Fruit fly (Drosophila melanogaster) whole organism, pupa: Measurements from ENCODE around the gene Arr2.
A peak's percentile ranks its signal among the peaks of the same experiment; 100 is the strongest.

Experiments
- CG10348 ChIP-seq: fragments of 200-800 bp; sonication (Bioruptor generic); IDR thresholded peaks from 2 replicates; pipeline ENCODE4 v1.3.6; 2022; ENCODE audit warnings: missing biosample characterization, missing genetic modification characterization
- CG12605 ChIP-seq: fragments of 200-800 bp; sonication (Bioruptor generic); IDR thresholded peaks from 2 replicates; pipeline ENCODE4 v1.3.6; 2022; ENCODE audit warnings: missing biosample characterization, missing genetic modification characterization
- CG13204 ChIP-seq: fragments of 200-800 bp; sonication (Bioruptor generic); optimal IDR thresholded peaks from 2 replicates; lab custom pipeline; 2018; ENCODE audit warnings: missing biosample characterization, mild to moderate bottlenecking, missing genetic modification characterization, moderate library complexity
- CG14655 ChIP-seq: fragments of 200-800 bp; sonication (Bioruptor generic); optimal IDR thresholded peaks from 3 replicates; lab custom pipeline; 2017; ENCODE audit warnings: mild to moderate bottlenecking, missing biosample characterization, missing genetic modification reagents, missing genetic modification characterization
- CG15710 ChIP-seq: fragments of 200-800 bp; sonication (Bioruptor generic); optimal IDR thresholded peaks from 2 replicates; lab custom pipeline; 2018; ENCODE audit warnings: missing biosample characterization, mild to moderate bottlenecking, missing genetic modification characterization, moderate library complexity
- CG17806 ChIP-seq: fragments of 200-800 bp; sonication (Bioruptor generic); optimal IDR thresholded peaks from 2 replicates; lab custom pipeline; 2018; ENCODE audit warnings: missing biosample characterization, mild to moderate bottlenecking, missing genetic modification characterization, moderate library complexity
- CG32121 ChIP-seq: fragments of 200-800 bp; sonication (Bioruptor generic); IDR thresholded peaks from 2 replicates; pipeline ENCODE4 v1.3.6; 2022; ENCODE audit warnings: missing biosample characterization, missing genetic modification characterization
- CG34367 ChIP-seq: fragments of 200-800 bp; sonication (Bioruptor generic); optimal IDR thresholded peaks from 2 replicates; lab custom pipeline; 2018; ENCODE audit warnings: missing biosample characterization, mild to moderate bottlenecking, missing genetic modification characterization
- CG4496 ChIP-seq: fragments of 200-800 bp; sonication (Bioruptor generic); IDR thresholded peaks from 3 replicates; pipeline ENCODE4 v1.3.6; 2022; ENCODE audit warnings: missing biosample characterization, missing genetic modification characterization
- CG8159 ChIP-seq: fragments of 200-800 bp; sonication (Bioruptor generic); optimal IDR thresholded peaks from 3 replicates; lab custom pipeline; 2018; ENCODE audit warnings: missing biosample characterization, mild to moderate bottlenecking, missing genetic modification characterization, moderate library complexity
- CG8301 ChIP-seq: fragments of 200-800 bp; sonication (Bioruptor generic); optimal IDR thresholded peaks from 2 replicates; lab custom pipeline; 2018; ENCODE audit warnings: missing biosample characterization, mild to moderate bottlenecking, missing genetic modification characterization
- CG9948 ChIP-seq: fragments of 200-800 bp; sonication (Bioruptor generic); optimal IDR thresholded peaks from 2 replicates; lab custom pipeline; 2018; ENCODE audit warnings: missing biosample characterization, mild to moderate bottlenecking, missing genetic modification characterization, moderate library complexity
- D1 ChIP-seq: fragments of 200-800 bp; sonication (Bioruptor generic); optimal IDR thresholded peaks from 2 replicates; lab custom pipeline; 2018; ENCODE audit warnings: missing biosample characterization, mild to moderate bottlenecking, missing genetic modification characterization, moderate library complexity
- EcR ChIP-seq: fragments of 200-800 bp; sonication (Bioruptor generic); optimal IDR thresholded peaks from 3 replicates; lab custom pipeline; 2019; ENCODE audit warnings: missing biosample characterization, missing genetic modification characterization, mild to moderate bottlenecking, moderate library complexity, missing genetic modification reagents
- Ets98B ChIP-seq: fragments of 200-800 bp; sonication (Bioruptor generic); IDR thresholded peaks from 2 replicates; pipeline ENCODE4 v1.3.6; 2022; ENCODE audit warnings: missing biosample characterization, missing genetic modification characterization
- Pif1A ChIP-seq: fragments of 200-800 bp; sonication (Bioruptor generic); optimal IDR thresholded peaks from 3 replicates; lab custom pipeline; 2016; ENCODE audit warnings: missing biosample characterization, missing genetic modification characterization
- Pif1B ChIP-seq: fragments of 200-800 bp; sonication (Bioruptor generic); optimal IDR thresholded peaks from 3 replicates; lab custom pipeline; 2016; ENCODE audit warnings: missing biosample characterization, missing genetic modification characterization
- Snoo ChIP-seq: fragments of 200-800 bp; sonication (Bioruptor generic); optimal IDR thresholded peaks from 3 replicates; lab custom pipeline; 2017; ENCODE audit warnings: missing biosample characterization, mild to moderate bottlenecking, missing genetic modification characterization, inconsistent platforms
- fd96Ca ChIP-seq: fragments of 200-800 bp; sonication (Bioruptor generic); IDR thresholded peaks from 3 replicates; pipeline ENCODE4 v1.3.6; 2022; ENCODE audit warnings: missing biosample characterization, missing genetic modification characterization
- gl ChIP-seq: fragments of 200-800 bp; sonication (Bioruptor generic); optimal IDR thresholded peaks from 2 replicates; lab custom pipeline; 2018; ENCODE audit warnings: missing biosample characterization, mild to moderate bottlenecking, missing genetic modification characterization
- rn ChIP-seq: fragments of 200-800 bp; sonication (Bioruptor generic); IDR thresholded peaks from 2 replicates; pipeline ENCODE4 v1.3.6; 2022; ENCODE audit warnings: missing biosample characterization, missing genetic modification characterization

The Arr2 gene

DNA sequence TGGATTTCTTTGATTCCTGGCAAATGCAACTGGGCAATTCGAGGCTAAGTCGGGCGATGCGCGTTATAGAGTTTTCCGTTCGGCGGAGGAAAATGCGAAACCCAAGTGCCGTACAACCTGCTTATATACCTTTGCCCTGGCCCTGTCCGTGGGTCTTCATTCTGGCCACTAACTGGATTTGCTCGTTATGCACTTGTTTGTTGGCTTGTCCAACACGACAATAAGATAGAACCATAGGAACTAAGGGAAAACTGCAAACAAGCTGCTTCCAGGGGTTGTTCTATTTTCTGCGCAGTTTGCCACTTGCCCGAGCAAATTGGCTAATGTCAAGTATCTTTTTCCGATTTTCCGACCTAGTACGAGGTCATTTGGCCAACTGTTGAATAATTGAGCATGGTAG is at the start of gene Arr2:
TSS of gene Arr2 (minus strand) at position 101 of the 400 bp plus-strand sequence.
- no peak for TF ChIP-seq Snoo (tag; lab: Kevin White, UChicago)
- TF ChIP-seq D1, result no peak
- TF ChIP-seq CG34367 (tag; lab: Kevin White, UChicago), result no peak
- TF ChIP-seq CG9948, result no peak
- TF ChIP-seq EcR (GFP tag; lab: Kevin White, UChicago), result no peak
- no peak for TF ChIP-seq CG8301 (tag; lab: Kevin White, UChicago)
- no peak for TF ChIP-seq CG4496 (GFP tag; lab: Robert Waterston, UW)
- TF ChIP-seq gl, result no peak
- TF ChIP-seq rn (GFP tag; lab: Robert Waterston, UW), result no peak
- no peak for TF ChIP-seq CG15710 (tag; lab: Kevin White, UChicago)
- TF ChIP-seq Ets98B (GFP tag; lab: Robert Waterston, UW), result no peak
- no peak for TF ChIP-seq CG8159 (tag; lab: Kevin White, UChicago)
- no peak for TF ChIP-seq CG13204

DNA sequence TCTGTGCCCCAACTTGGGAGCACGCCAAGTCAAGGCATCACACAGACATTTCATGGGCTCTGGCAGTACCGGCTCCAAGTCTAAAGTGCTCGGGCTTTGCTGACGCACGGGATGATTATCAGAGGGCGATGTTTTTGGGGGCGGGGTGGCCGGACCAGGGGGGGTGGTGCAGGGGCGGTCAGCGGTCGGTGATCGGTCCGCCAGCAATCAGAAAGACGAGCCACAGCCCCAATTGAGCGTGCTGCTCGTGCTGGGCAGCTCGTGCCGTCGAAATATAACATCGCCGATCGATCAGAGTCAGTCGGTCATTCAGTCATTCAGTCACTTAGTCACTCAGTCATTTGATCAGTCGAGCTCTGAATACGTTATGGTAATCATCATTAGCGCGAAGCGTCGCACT is 49.1 kb upstream of the Arr2 start:
- TF ChIP-seq CG15710 (tag; lab: Kevin White, UChicago) (no peak), gl (peak; percentile 55), fd96Ca (GFP tag; lab: Robert Waterston, UW) (peak; percentile 41; the same call in 1 of the 3 replicates), Ets98B (GFP tag; lab: Robert Waterston, UW) (0 out of 2 replicates have a peak, but pooled peaks have one; percentile 6), CG4496 (GFP tag; lab: Robert Waterston, UW) (peak; percentile 49), CG9948 (no peak), CG17806 (no peak), CG8301 (tag; lab: Kevin White, UChicago) (no peak), CG10348 (no peak), EcR (GFP tag; lab: Kevin White, UChicago) (peak; percentile 45), CG34367 (tag; lab: Kevin White, UChicago) (no peak), CG13204 (peak; percentile 84), Pif1B (GFP tag; lab: Kevin White, UChicago) (no peak), CG32121 (GFP tag; lab: Robert Waterston, UW) (0 out of 2 replicates have a peak, but pooled peaks have one; percentile 16), Snoo (tag; lab: Kevin White, UChicago) (peak; percentile 5), Pif1A (GFP tag; lab: Kevin White, UChicago) (no peak)

DNA sequence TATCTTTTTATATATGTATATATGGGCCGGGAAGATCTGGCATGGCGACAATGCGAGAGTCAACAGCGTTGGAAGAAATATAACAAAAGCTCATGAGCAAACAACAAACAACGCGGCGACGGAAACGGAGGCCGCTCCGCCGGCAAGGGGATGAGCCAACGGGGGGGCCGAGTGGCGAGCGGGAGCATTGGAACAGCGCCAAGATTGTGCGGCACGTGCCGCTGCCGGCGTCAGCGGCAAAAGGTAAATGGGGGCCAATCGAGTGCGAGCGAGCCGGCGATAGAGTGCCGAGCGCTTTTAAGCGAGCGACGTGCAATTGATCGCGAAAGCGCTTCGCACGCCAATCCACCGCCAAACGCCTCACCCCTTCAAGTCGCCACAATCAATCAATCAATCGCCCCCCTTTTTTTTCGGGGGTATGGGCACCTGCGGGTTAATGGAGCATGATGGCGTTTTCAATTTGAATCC is 47.8 kb upstream of the Arr2 start:
- TF ChIP-seq Pif1B (GFP tag; lab: Kevin White, UChicago) (peak; percentile 34), fd96Ca (GFP tag; lab: Robert Waterston, UW) (no peak), CG14655 (peak; percentile 24), CG17806 (no peak), CG12605 (no peak), CG13204 (peak; percentile 91), CG34367 (tag; lab: Kevin White, UChicago) (peak; percentile 1), CG4496 (GFP tag; lab: Robert Waterston, UW) (peak; percentile 72), EcR (GFP tag; lab: Kevin White, UChicago) (peak; percentile 74), D1 (no peak), CG8159 (tag; lab: Kevin White, UChicago) (peak; percentile 29), CG32121 (GFP tag; lab: Robert Waterston, UW) (peak; percentile 71), rn (GFP tag; lab: Robert Waterston, UW) (0 out of 2 replicates have a peak, but pooled peaks have one; percentile 24), Ets98B (GFP tag; lab: Robert Waterston, UW) (peak; percentile 38), CG8301 (tag; lab: Kevin White, UChicago) (no peak), CG15710 (tag; lab: Kevin White, UChicago) (peak; percentile 11), CG9948 (no peak), gl (peak; percentile 6), Snoo (tag; lab: Kevin White, UChicago) (peak; percentile 59), CG10348 (no peak), Pif1A (GFP tag; lab: Kevin White, UChicago) (peak; percentile 44)
- TF ChIP-seq, all 21 proteins: peak for 14

DNA sequence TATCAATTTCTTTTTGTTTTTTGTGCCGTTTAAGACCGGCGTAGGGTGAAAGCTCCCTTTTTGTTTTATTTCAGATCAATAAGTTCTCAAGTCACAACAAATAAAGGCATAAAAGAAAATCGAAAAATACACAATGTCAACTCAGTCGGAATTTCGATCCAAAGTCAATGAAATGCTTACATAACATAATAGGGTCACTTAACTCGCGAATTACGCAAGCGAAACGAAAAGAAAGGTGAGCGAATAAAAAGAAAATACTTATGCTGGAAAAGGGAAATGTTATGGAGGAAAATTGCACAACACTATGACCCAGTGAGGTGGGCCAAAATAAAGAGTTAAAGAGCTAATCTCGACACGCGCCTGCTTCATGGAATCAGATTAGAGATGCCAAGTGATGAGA is 47.2 kb upstream of the Arr2 start:
- TF ChIP-seq Pif1B (GFP tag; lab: Kevin White, UChicago), result no peak
- TF ChIP-seq CG17806, result no peak
- TF ChIP-seq CG34367 (tag; lab: Kevin White, UChicago), result no peak
- no peak for TF ChIP-seq CG8301 (tag; lab: Kevin White, UChicago)
- no peak for TF ChIP-seq CG9948
- TF ChIP-seq Snoo (tag; lab: Kevin White, UChicago), result no peak
- TF ChIP-seq CG4496 (GFP tag; lab: Robert Waterston, UW), result no peak
- no peak for TF ChIP-seq CG10348
- no peak for TF ChIP-seq rn (GFP tag; lab: Robert Waterston, UW)

dm6 chr3L:8693558-8694502 is 45.1 kb upstream of the Arr2 start:
- 0 out of 2 replicates have a peak, but pooled peaks have one; percentile 24 for TF ChIP-seq rn (GFP tag; lab: Robert Waterston, UW)
- no peak for TF ChIP-seq CG8159 (tag; lab: Kevin White, UChicago)
- TF ChIP-seq Pif1A (GFP tag; lab: Kevin White, UChicago), result no peak
- TF ChIP-seq CG14655, result peak; percentile 47
- no peak for TF ChIP-seq CG34367 (tag; lab: Kevin White, UChicago)
- TF ChIP-seq Pif1B (GFP tag; lab: Kevin White, UChicago), result no peak
- TF ChIP-seq CG4496 (GFP tag; lab: Robert Waterston, UW), result peak; percentile 69; the same call in 2 of the 3 replicates
- TF ChIP-seq CG32121 (GFP tag; lab: Robert Waterston, UW), result peak; percentile 62; the same call in 1 of the 2 replicates
- peak; percentile 76 for TF ChIP-seq Ets98B (GFP tag; lab: Robert Waterston, UW)
- TF ChIP-seq CG10348, result no peak
- TF ChIP-seq fd96Ca (GFP tag; lab: Robert Waterston, UW), result peak; percentile 64; the same call in 2 of the 3 replicates
- peak; percentile 36 for TF ChIP-seq CG8301 (tag; lab: Kevin White, UChicago)
- peak; percentile 74 for TF ChIP-seq CG12605
